Worm (Caenorhabditis elegans): ENCODE data around the gene C43F9.7.

C43F9.7 gene

DNA sequence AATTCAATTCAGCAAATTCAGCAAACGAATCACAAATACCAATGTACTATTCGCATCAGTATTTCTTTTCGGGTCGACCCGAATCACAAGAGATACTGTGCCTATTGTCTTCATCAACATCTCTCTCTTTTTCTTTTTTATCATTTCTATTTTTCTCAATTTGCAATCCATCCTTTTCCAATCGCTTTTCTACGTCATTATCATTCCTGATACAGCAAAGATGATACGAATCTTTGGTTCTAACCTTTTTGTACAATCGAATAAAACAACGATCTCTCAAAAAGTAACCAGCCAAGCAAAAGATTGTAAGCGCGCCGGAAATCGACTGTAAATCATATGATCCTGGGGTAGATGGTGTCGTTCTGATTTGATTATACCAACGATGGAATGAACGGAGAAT, 16.4 kb upstream of the C43F9.7 start:
- TF ChIP-seq nhr-76 (tag; optimal IDR thresholded peaks at IDR 0.05) (peak; percentile 39), nhr-77 (tag; optimal IDR thresholded peaks at IDR 0.05) (no peak), daf-8 (GFP tag; IDR thresholded peaks at IDR 0.05) (no peak), nhr-28 (tag; optimal IDR thresholded peaks at IDR 0.05) (peak; percentile 48), dmd-6 (GFP tag; IDR thresholded peaks at IDR 0.05) (peak; percentile 11; the same call in 1 of the 2 replicates)

DNA sequence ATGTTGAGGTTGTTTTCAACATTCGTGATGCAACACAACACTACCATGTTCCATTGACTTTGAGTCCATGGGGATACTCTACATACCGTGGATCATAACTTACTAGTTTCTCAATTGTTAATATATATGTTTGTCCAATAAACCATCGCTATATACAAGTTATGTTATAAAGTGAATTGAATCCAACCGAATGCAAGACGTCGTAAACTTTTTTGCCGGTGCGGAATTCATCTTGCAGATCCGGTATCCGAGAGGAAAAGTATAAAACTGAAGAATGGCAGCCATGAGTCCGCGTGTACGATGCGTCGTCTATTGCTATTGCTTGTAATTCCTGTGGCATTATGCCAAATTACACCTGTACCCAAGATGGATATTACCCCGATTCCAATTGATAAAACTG, 14.8 kb upstream of the C43F9.7 start, which contains the start of gene R09H10.6:
R09H10.6 (plus strand) TSS at position 301 of the 400 bp plus-strand sequence.
- TF ChIP-seq ZK546.5 (tag; optimal IDR thresholded peaks at IDR 0.05) (no peak), fkh-10 (GFP tag; optimal IDR thresholded peaks at IDR 0.05) (no peak), lsy-2 (tag; optimal IDR thresholded peaks at IDR 0.05) (no peak), nhr-6 (tag; optimal IDR thresholded peaks at IDR 0.05) (no peak), unc-62 (GFP tag; optimal IDR thresholded peaks at IDR 0.05 in 1 of 2) (peak in 1 of 2 experiments; percentile 63), unc-62 (tag; optimal IDR thresholded peaks at IDR 0.05) (no peak)

DNA sequence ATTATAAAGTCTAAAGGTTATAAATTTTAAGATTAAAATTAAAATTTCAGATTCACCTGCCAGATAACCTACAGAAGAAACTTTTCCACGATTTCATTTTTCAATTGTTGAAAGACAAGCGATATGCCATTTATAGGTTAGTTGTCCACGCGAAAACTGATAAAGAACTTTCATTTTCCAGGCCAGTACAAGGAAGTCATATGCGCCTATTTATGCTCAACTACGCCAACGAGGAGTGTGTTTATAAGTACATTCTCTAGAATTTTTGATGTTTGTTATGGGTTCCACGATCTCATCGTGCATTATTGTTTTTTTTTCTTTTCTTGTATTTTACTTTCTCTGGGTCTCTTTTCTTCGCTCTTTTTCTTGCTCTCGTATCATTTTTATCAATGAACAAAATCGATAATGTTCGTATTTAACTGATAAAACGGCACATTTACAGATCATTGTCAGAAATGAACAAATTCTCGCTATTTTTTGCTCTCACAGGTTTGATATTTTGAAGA, 13.2 kb upstream of the C43F9.7 start, which contains the start of gene R09H10.3:
R09H10.3 (plus strand) TSS at position 456 of the 506 bp plus-strand sequence.
- no peak for TF ChIP-seq dmd-9 (GFP tag; IDR thresholded peaks at IDR 0.05)
- no peak for TF ChIP-seq ztf-11 (tag; optimal IDR thresholded peaks at IDR 0.05)
- no peak for TF ChIP-seq lin-1 (GFP tag; IDR thresholded peaks at IDR 0.05)
- no peak for TF ChIP-seq lin-29 (GFP tag; IDR thresholded peaks at IDR 0.05)
- no peak for TF ChIP-seq Y105C5A.15 (GFP tag; IDR thresholded peaks at IDR 0.05)
- no peak for TF ChIP-seq ceh-82 (tag; optimal IDR thresholded peaks at IDR 0.05)
- TF ChIP-seq aha-1 (tag): peak; percentile 45
- no peak for TF ChIP-seq nhr-10 (tag; optimal IDR thresholded peaks at IDR 0.05)
- TF ChIP-seq mes-2 (tag; optimal IDR thresholded peaks at IDR 0.05; ENCODE audit: poor library complexity, severe bottlenecking): no peak
- no peak for TF ChIP-seq gei-8 (GFP tag; optimal IDR thresholded peaks at IDR 0.05)
- TF ChIP-seq zfp-3 (GFP tag; conservative IDR thresholded peaks at IDR 0.05): no peak
- TF ChIP-seq ZK546.5 (tag; optimal IDR thresholded peaks at IDR 0.05): no peak
- no peak for TF ChIP-seq T26A8.4 (GFP tag; IDR thresholded peaks at IDR 0.05)
- TF ChIP-seq php-3 (GFP tag; IDR thresholded peaks at IDR 0.05): no peak
- no peak for TF ChIP-seq jun-1 (tag; optimal IDR thresholded peaks at IDR 0.05)
- no peak for TF ChIP-seq pqm-1 (tag; optimal IDR thresholded peaks at IDR 0.05)
- no peak for TF ChIP-seq pha-4 (GFP tag; IDR thresholded peaks at IDR 0.05)
- no peak for TF ChIP-seq pha-4 (tag; optimal IDR thresholded peaks at IDR 0.05)
- TF ChIP-seq unc-39 (tag; optimal IDR thresholded peaks at IDR 0.05): no peak
- TF ChIP-seq nhr-28 (tag; optimal IDR thresholded peaks at IDR 0.05): peak; percentile 14
- TF ChIP-seq mdl-1 (tag; optimal IDR thresholded peaks at IDR 0.05): peak in 1 of 2 experiments; percentile 21
- TF ChIP-seq aly-2 (tag; optimal IDR thresholded peaks at IDR 0.05): no peak
- TF ChIP-seq spr-3 (GFP tag; optimal IDR thresholded peaks at IDR 0.05): no peak
- TF ChIP-seq daf-16 (GFP tag; optimal IDR thresholded peaks at IDR 0.05): no peak
- peak; percentile 86 for TF ChIP-seq daf-16 (tag; optimal IDR thresholded peaks at IDR 0.05)
- no peak for TF ChIP-seq ceh-28 (tag; optimal IDR thresholded peaks at IDR 0.05)
- TF ChIP-seq hif-1 (tag; optimal IDR thresholded peaks at IDR 0.05): no peak
- TF ChIP-seq dmd-8 (GFP tag; IDR thresholded peaks at IDR 0.05): no peak
- TF ChIP-seq T20F7.1 (GFP tag; optimal IDR thresholded peaks at IDR 0.05): no peak
- TF ChIP-seq nhr-6 (tag; optimal IDR thresholded peaks at IDR 0.05): no peak
- TF ChIP-seq F10B5.3 (tag; optimal IDR thresholded peaks at IDR 0.05): no peak

DNA sequence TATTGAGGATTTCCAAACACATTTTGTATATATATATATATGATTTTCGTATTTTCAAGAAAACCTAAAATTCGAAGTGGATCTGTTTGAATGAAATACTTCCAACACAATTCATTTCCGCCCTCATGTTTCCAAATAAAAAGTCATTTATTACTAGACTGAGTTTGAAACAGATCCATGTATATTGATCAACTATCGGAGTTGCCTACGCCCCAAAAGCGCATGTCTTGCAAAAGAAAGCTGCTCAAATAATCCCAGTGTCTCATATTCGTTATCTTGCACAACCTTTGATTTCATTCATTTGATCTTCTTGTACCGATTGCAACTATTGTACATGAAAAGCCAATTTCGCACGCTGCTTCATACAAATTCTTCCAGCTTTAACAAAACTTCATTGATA, 9.2 kb upstream of the C43F9.7 start, which contains the start of gene R09H10.2:
R09H10.2 (plus strand) TSS at position 301 of the 400 bp plus-strand sequence.
- no peak for TF ChIP-seq aly-2 (tag; optimal IDR thresholded peaks at IDR 0.05)
- no peak for TF ChIP-seq hmg-1.1 (GFP tag; IDR thresholded peaks at IDR 0.05)
- no peak for TF ChIP-seq daf-16 (GFP tag; optimal IDR thresholded peaks at IDR 0.05)
- TF ChIP-seq daf-16 (tag; optimal IDR thresholded peaks at IDR 0.05): no peak
- TF ChIP-seq jun-1 (tag; optimal IDR thresholded peaks at IDR 0.05): no peak
- no peak for TF ChIP-seq nhr-6 (tag; optimal IDR thresholded peaks at IDR 0.05)
- TF ChIP-seq unc-39 (tag; optimal IDR thresholded peaks at IDR 0.05): no peak
- TF ChIP-seq lin-15B (tag; optimal IDR thresholded peaks at IDR 0.05): no peak
- no peak for TF ChIP-seq skn-1 (tag; optimal IDR thresholded peaks at IDR 0.05)
- TF ChIP-seq hlh-30 (tag; optimal IDR thresholded peaks at IDR 0.05; ENCODE audit: insufficient read depth): no peak
- no peak for TF ChIP-seq mxl-2 (GFP tag; conservative IDR thresholded peaks at IDR 0.05)
- no peak for TF ChIP-seq dmd-8 (GFP tag; IDR thresholded peaks at IDR 0.05)
- no peak for TF ChIP-seq cey-2 (tag; optimal IDR thresholded peaks at IDR 0.05; ENCODE audit: borderline replicate concordance, insufficient read depth)
- TF ChIP-seq set-16 (GFP tag; IDR thresholded peaks at IDR 0.05): no peak
- TF ChIP-seq egl-43 (GFP tag; IDR thresholded peaks at IDR 0.05): no peak
- no peak for TF ChIP-seq daf-8 (GFP tag; IDR thresholded peaks at IDR 0.05)
- TF ChIP-seq F26F4.8 (GFP tag; conservative IDR thresholded peaks at IDR 0.05): no peak
- no peak for TF ChIP-seq lin-1 (GFP tag; IDR thresholded peaks at IDR 0.05)
